Worm (Caenorhabditis elegans): Measurements from ENCODE around the gene Y81G3A.6.

DNA sequence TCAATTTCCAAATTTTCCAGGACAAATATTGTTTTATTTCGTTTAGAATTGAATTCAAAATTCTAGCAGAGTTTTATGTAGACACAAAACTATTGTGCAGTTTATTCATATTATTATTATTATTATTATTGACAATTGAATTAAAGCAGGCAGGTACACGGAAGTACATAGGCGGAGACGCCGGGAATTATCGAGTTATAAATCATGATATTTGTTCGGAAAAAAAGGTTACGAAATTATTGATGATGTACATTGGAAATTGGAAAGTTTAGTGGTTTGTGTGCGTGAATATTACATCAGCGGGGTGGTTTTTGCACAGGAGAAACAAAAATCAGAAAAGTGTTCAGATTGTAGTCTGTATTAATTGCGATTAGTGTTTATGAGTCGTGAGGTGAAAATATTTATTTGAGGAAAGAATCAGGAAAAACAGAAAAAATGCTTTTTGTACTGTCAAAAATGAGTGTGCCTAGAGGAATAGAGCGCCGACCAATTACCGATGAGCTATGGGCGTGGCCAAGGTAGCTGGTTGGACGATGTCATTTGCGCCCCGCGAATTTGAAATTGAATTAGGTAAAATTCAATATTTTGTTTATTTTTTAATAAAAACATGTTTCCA lies 5.9 kb downstream of the Y81G3A.6 start:
- no peak for TF ChIP-seq nhr-25 (tag; optimal IDR thresholded peaks at IDR 0.05; ENCODE audit: borderline replicate concordance, insufficient read depth)
- no peak for TF ChIP-seq lsy-2 (tag; optimal IDR thresholded peaks at IDR 0.05)
